Fruit fly (Drosophila melanogaster) whole organism, embryonic: ENCODE data around the gene Muc18B.

Experiments
- Adf1 ChIP-seq: fragments of 200-800 bp; sonication (Bioruptor generic); IDR thresholded peaks from 2 replicates; pipeline ENCODE4 v1.3.6; 2022; ENCODE audit warnings: missing biosample characterization, missing genetic modification characterization
- Atf-2 ChIP-seq: fragments of 200-800 bp; sonication (Bioruptor generic); optimal IDR thresholded peaks from 2 replicates; lab custom pipeline; 2016; ENCODE audit warnings: missing biosample characterization, missing genetic modification characterization
- Bteb2 ChIP-seq: fragments of 200-800 bp; sonication (Bioruptor generic); optimal IDR thresholded peaks from 2 replicates; lab custom pipeline; 2016; ENCODE audit warnings: missing biosample characterization, missing genetic modification characterization
- CG10366 ChIP-seq: fragments of 200-800 bp; sonication (Bioruptor generic); IDR thresholded peaks from 2 replicates; pipeline ENCODE4 v1.3.6; 2022; ENCODE audit warnings: missing biosample characterization, missing genetic modification characterization
- CG10654 ChIP-seq: fragments of 200-800 bp; sonication (Bioruptor generic); optimal IDR thresholded peaks from 2 replicates; lab custom pipeline; 2016; ENCODE audit warnings: missing biosample characterization, missing genetic modification characterization
- CG11504 ChIP-seq: fragments of 200-800 bp; sonication (Bioruptor generic); optimal IDR thresholded peaks from 3 replicates; lab custom pipeline; 2019; ENCODE audit warnings: missing biosample characterization, mild to moderate bottlenecking, missing genetic modification characterization, moderate library complexity
- CG12659 ChIP-seq: fragments of 200-800 bp; sonication (Bioruptor generic); optimal IDR thresholded peaks from 3 replicates; lab custom pipeline; 2017; ENCODE audit warnings: mild to moderate bottlenecking, missing biosample characterization, missing genetic modification reagents, missing genetic modification characterization
- CG13296 ChIP-seq: fragments of 200-800 bp; sonication (Bioruptor generic); optimal IDR thresholded peaks from 3 replicates; lab custom pipeline; 2018; ENCODE audit warnings: missing biosample characterization, mild to moderate bottlenecking, missing genetic modification characterization
- CG13424 ChIP-seq: fragments of 200-800 bp; sonication (Bioruptor generic); optimal IDR thresholded peaks from 2 replicates; lab custom pipeline; 2019; ENCODE audit warnings: missing biosample characterization, mild to moderate bottlenecking, missing genetic modification characterization, moderate library complexity
- CG14014 ChIP-seq: fragments of 200-800 bp; sonication (Bioruptor generic); IDR thresholded peaks from 2 replicates; pipeline ENCODE4 v1.3.6; 2022; ENCODE audit warnings: missing biosample characterization, missing genetic modification characterization
- CG16863 ChIP-seq: fragments of 200-800 bp; sonication (Bioruptor generic); optimal IDR thresholded peaks from 3 replicates; lab custom pipeline; 2016; ENCODE audit warnings: missing biosample characterization, missing genetic modification characterization
- CG17829 ChIP-seq: fragments of 200-800 bp; optimal IDR thresholded peaks from 2 replicates; lab custom pipeline; 2019; ENCODE audit warnings: missing biosample characterization, mild to moderate bottlenecking, missing genetic modification characterization, moderate library complexity
- CG2678 ChIP-seq: fragments of 200-800 bp; sonication (Bioruptor generic); optimal IDR thresholded peaks from 3 replicates; lab custom pipeline; 2019; ENCODE audit warnings: missing biosample characterization, mild to moderate bottlenecking, missing genetic modification characterization, moderate library complexity
- CG2875 ChIP-seq: fragments of 200-800 bp; sonication (Bioruptor generic); optimal IDR thresholded peaks from 2 replicates; lab custom pipeline; 2017; ENCODE audit warnings: missing biosample characterization, mild to moderate bottlenecking, missing genetic modification characterization, missing genetic modification reagents
- CG2889 ChIP-seq: fragments of 200-800 bp; sonication (Bioruptor generic); IDR thresholded peaks from 3 replicates; pipeline ENCODE4 v1.3.6; 2022; ENCODE audit warnings: missing biosample characterization, missing genetic modification characterization
- CG42726 ChIP-seq: fragments of 200-800 bp; sonication (Bioruptor generic); IDR thresholded peaks from 2 replicates; pipeline ENCODE4 v1.3.6; 2022; ENCODE audit warnings: missing biosample characterization, missing genetic modification characterization; ENCODE audit not compliant: partially characterized antibody
- CG7786 ChIP-seq: fragments of 200-800 bp; sonication (Bioruptor generic); optimal IDR thresholded peaks from 2 replicates; lab custom pipeline; 2016; ENCODE audit warnings: missing biosample characterization, missing genetic modification characterization
- CG8765 ChIP-seq: fragments of 200-800 bp; sonication (Bioruptor generic); IDR thresholded peaks from 2 replicates; pipeline ENCODE4 v1.3.6; 2022; ENCODE audit warnings: missing biosample characterization, missing genetic modification characterization
- CG9817 ChIP-seq: fragments of 200-800 bp; sonication (Bioruptor generic); optimal IDR thresholded peaks from 2 replicates; lab custom pipeline; 2018; ENCODE audit warnings: missing biosample characterization, mild to moderate bottlenecking, missing genetic modification characterization, moderate library complexity
- CHES-1-like ChIP-seq: fragments of 200-800 bp; sonication (Bioruptor generic); optimal IDR thresholded peaks from 2 replicates; lab custom pipeline; 2016; ENCODE audit warnings: missing biosample characterization, missing genetic modification characterization
- Camta ChIP-seq: fragments of 200-800 bp; sonication (Bioruptor generic); optimal IDR thresholded peaks from 2 replicates; lab custom pipeline; 2016; ENCODE audit warnings: missing biosample characterization, missing genetic modification characterization
- Chrac-16 ChIP-seq: fragments of 200-800 bp; sonication (Bioruptor generic); optimal IDR thresholded peaks from 3 replicates; lab custom pipeline; 2016; ENCODE audit warnings: missing biosample characterization, missing genetic modification characterization
- CrebB ChIP-seq: fragments of 200-800 bp; sonication (Bioruptor generic); optimal IDR thresholded peaks from 3 replicates; lab custom pipeline; 2018; ENCODE audit warnings: missing biosample characterization, mild to moderate bottlenecking, missing genetic modification characterization
- D19A ChIP-seq: fragments of 200-800 bp; optimal IDR thresholded peaks from 3 replicates; lab custom pipeline; 2019; ENCODE audit warnings: missing biosample characterization, mild to moderate bottlenecking, missing genetic modification characterization, moderate library complexity
- D19B ChIP-seq: fragments of 200-800 bp; sonication (Bioruptor generic); optimal IDR thresholded peaks from 2 replicates; lab custom pipeline; 2017; ENCODE audit warnings: missing biosample characterization, mild to moderate bottlenecking, missing genetic modification characterization
- Fer1 ChIP-seq: fragments of 200-800 bp; sonication (Bioruptor generic); optimal IDR thresholded peaks from 2 replicates; lab custom pipeline; 2017; ENCODE audit warnings: missing biosample characterization, mild to moderate bottlenecking, missing genetic modification characterization
- HHEX ChIP-seq: fragments of 200-800 bp; sonication (Bioruptor generic); optimal IDR thresholded peaks from 3 replicates; lab custom pipeline; 2017; ENCODE audit warnings: missing biosample characterization, mild to moderate bottlenecking, missing genetic modification characterization, missing genetic modification reagents
- HmgZ ChIP-seq: fragments of 200-800 bp; sonication (Bioruptor generic); optimal IDR thresholded peaks from 2 replicates; lab custom pipeline; 2018; ENCODE audit warnings: missing biosample characterization, mild to moderate bottlenecking, missing genetic modification characterization
- Hmx ChIP-seq: fragments of 200-800 bp; sonication (Bioruptor generic); optimal IDR thresholded peaks from 2 replicates; lab custom pipeline; 2016; ENCODE audit warnings: missing biosample characterization, missing genetic modification characterization
- Hr51 ChIP-seq, 2 experiments: fragments of 200-800 bp; sonication (Bioruptor generic); optimal IDR thresholded peaks; 2 replicates in 1 of 2; 3 replicates in 1 of 2; lab custom pipeline; 2016 to 2018; ENCODE audit warnings: missing biosample characterization in 2 of 2, missing genetic modification characterization in 2 of 2, mild to moderate bottlenecking in 1 of 2, moderate library complexity in 1 of 2
- NK7.1 ChIP-seq: fragments of 200-800 bp; sonication (Bioruptor generic); optimal IDR thresholded peaks from 3 replicates; lab custom pipeline; 2016; ENCODE audit warnings: missing biosample characterization, missing genetic modification characterization
- Nf-YA ChIP-seq: fragments of 200-800 bp; sonication (Bioruptor generic); IDR thresholded peaks from 2 replicates; pipeline ENCODE4 v1.3.6; 2022; ENCODE audit warnings: missing biosample characterization, missing genetic modification characterization
- Nf-YC ChIP-seq: fragments of 200-800 bp; optimal IDR thresholded peaks from 3 replicates; lab custom pipeline; 2019; ENCODE audit warnings: missing biosample characterization, mild to moderate bottlenecking, missing genetic modification characterization, moderate library complexity
- Pdp1 ChIP-seq, 2 experiments: fragments of 200-800 bp; sonication (Bioruptor generic); optimal IDR thresholded peaks; 3 replicates each; lab custom pipeline; 2016; ENCODE audit warnings: missing biosample characterization in 2 of 2, missing genetic modification characterization in 2 of 2, mild to moderate bottlenecking in 1 of 2, moderate library complexity in 1 of 2
- Ptx1 ChIP-seq: fragments of 200-800 bp; sonication (Bioruptor generic); IDR thresholded peaks from 2 replicates; pipeline ENCODE4 v1.3.6; 2022; ENCODE audit warnings: missing biosample characterization, missing genetic modification characterization
- Usf ChIP-seq: fragments of 200-800 bp; sonication (Bioruptor generic); optimal IDR thresholded peaks from 2 replicates; lab custom pipeline; 2017; ENCODE audit warnings: missing genotype, missing biosample characterization, missing genetic modification characterization
- ato ChIP-seq: fragments of 200-800 bp; sonication (Bioruptor generic); IDR thresholded peaks from 2 replicates; pipeline ENCODE4 v1.3.6; 2022; ENCODE audit warnings: missing biosample characterization, missing genetic modification characterization; ENCODE audit not compliant: partially characterized antibody
- cad ChIP-seq: fragments of >200 bp; optimal IDR thresholded peaks from 2 replicates; lab custom pipeline; 2017; ENCODE audit warnings: missing biosample characterization, missing genetic modification characterization
- cwo ChIP-seq: fragments of 200-800 bp; sonication (Bioruptor generic); optimal IDR thresholded peaks from 3 replicates; lab custom pipeline; 2017; ENCODE audit warnings: missing biosample characterization, missing genetic modification characterization, mild to moderate bottlenecking, moderate library complexity, missing genetic modification reagents
- danr ChIP-seq: fragments of 200-800 bp; sonication (Bioruptor generic); IDR thresholded peaks from 2 replicates; pipeline ENCODE4 v1.3.6; 2022; ENCODE audit warnings: missing biosample characterization, missing genetic modification characterization
- emc ChIP-seq: fragments of 200-800 bp; sonication (Bioruptor generic); optimal IDR thresholded peaks from 2 replicates; lab custom pipeline; 2016; ENCODE audit warnings: missing biosample characterization, missing genetic modification characterization
- fd64A ChIP-seq: fragments of 200-800 bp; sonication (Bioruptor generic); optimal IDR thresholded peaks from 3 replicates; lab custom pipeline; 2018; ENCODE audit warnings: missing biosample characterization, mild to moderate bottlenecking, missing genetic modification characterization
- gfzf ChIP-seq: fragments of 200-800 bp; sonication (Bioruptor generic); optimal IDR thresholded peaks from 2 replicates; lab custom pipeline; 2016; ENCODE audit warnings: missing biosample characterization, mild to moderate bottlenecking, missing genetic modification characterization, moderate library complexity
- kah ChIP-seq: fragments of 200-800 bp; sonication (Bioruptor generic); optimal IDR thresholded peaks from 2 replicates; lab custom pipeline; 2018; ENCODE audit warnings: missing biosample characterization, mild to moderate bottlenecking, missing genetic modification characterization
- pan ChIP-seq, 4 experiments: fragments of >200 bp in 3 of 4; fragments of 200-800 bp in 1 of 4; sonication (Bioruptor generic) in 1 of 4; optimal IDR thresholded peaks in 3 of 4; IDR thresholded peaks in 1 of 4; 2 replicates each; pipeline versions ENCODE4 v1.3.6 to Lab custom; 2017 to 2022; ENCODE audit warnings: missing biosample characterization in 2 of 4, missing genetic modification characterization in 2 of 4, mixed read lengths in 1 of 4
- row ChIP-seq: fragments of 200-800 bp; sonication (Bioruptor generic); IDR thresholded peaks from 3 replicates; pipeline ENCODE4 v1.3.6; 2022; ENCODE audit warnings: missing biosample characterization, missing genetic modification characterization
- run ChIP-seq: fragments of 200-800 bp; sonication (Bioruptor generic); optimal IDR thresholded peaks from 3 replicates; lab custom pipeline; 2018; ENCODE audit warnings: missing biosample characterization, mild to moderate bottlenecking, missing genetic modification characterization
- tap ChIP-seq: fragments of 200-800 bp; optimal IDR thresholded peaks from 3 replicates; lab custom pipeline; 2019; ENCODE audit warnings: missing biosample characterization, mild to moderate bottlenecking, missing genetic modification characterization, moderate library complexity
- unpg ChIP-seq: fragments of 200-800 bp; sonication (Bioruptor generic); optimal IDR thresholded peaks from 3 replicates; lab custom pipeline; 2018; ENCODE audit warnings: missing biosample characterization, mild to moderate bottlenecking, missing genetic modification characterization, moderate library complexity
- wor ChIP-seq: fragments of 200-800 bp; sonication (Bioruptor generic); IDR thresholded peaks from 2 replicates; pipeline ENCODE4 v1.3.6; 2022; ENCODE audit warnings: missing biosample characterization, missing genetic modification characterization
- zen ChIP-seq: fragments of 200-800 bp; sonication (Bioruptor generic); optimal IDR thresholded peaks from 3 replicates; lab custom pipeline; 2018; ENCODE audit warnings: missing biosample characterization, mild to moderate bottlenecking, missing genetic modification characterization, moderate library complexity

Gene Muc18B

DNA sequence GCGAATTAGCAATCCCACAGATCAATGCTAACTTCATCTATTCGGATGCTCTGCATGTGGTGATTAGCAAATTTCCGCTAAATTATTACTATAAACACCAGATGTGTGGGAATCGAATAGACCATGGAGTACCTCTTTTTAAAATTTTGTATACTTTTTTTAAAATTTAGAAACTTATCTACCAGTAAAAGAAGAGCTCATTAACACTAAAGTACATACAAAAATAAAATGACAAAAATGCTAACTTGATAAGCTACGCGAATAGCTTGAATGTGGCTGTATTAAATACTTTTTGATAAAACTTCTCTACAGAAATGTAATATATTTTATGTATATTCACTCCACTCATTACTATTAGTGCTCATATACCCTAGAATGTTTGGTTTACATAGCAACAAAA lies 41.2 kb upstream of the Muc18B start (continued):
- TF ChIP-seq CG13296 (GFP tag; lab: Kevin White, UChicago) (no peak), CG16863 (GFP tag; lab: Kevin White, UChicago) (no peak), unpg (GFP tag; lab: Kevin White, UChicago) (peak; percentile 19), Fer1 (GFP tag; lab: Kevin White, UChicago) (no peak), pan (optimal IDR thresholded peaks at IDR 0.05; lab: Kevin White, UChicago) (no peak), pan (GFP tag; optimal IDR thresholded peaks at IDR 0.05 in 1 of 2, IDR thresholded peaks at IDR 0.05 in 1 of 2) (no peak), gfzf (GFP tag; lab: Kevin White, UChicago) (no peak), wor (GFP tag; lab: Robert Waterston, UW) (no peak), kah (GFP tag; lab: Kevin White, UChicago) (no peak), zen (tag; lab: Kevin White, UChicago) (no peak), CrebB (tag; lab: Kevin White, UChicago) (no peak), cwo (GFP tag; lab: Kevin White, UChicago) (no peak), fd64A (GFP tag; lab: Kevin White, UChicago) (no peak), CG2678 (tag; lab: Kevin White, UChicago) (peak; percentile 28), D19B (peak; percentile 76), Atf-2 (no peak), HmgZ (tag; lab: Kevin White, UChicago) (no peak), Pdp1 (GFP tag; optimal IDR thresholded peaks at IDR 0.05; lab: Kevin White, UChicago) (no peak), cad (no peak), Nf-YC (tag; lab: Kevin White, UChicago) (no peak), row (GFP tag; lab: Robert Waterston, UW) (peak; percentile 48), ato (GFP tag; lab: Robert Waterston, UW) (no peak), CG11504 (tag; lab: Kevin White, UChicago) (peak; percentile 25), CG10366 (GFP tag; lab: Robert Waterston, UW) (peak; percentile 8; the same call in 1 of the 2 replicates), Camta (no peak), CG8765 (GFP tag; lab: Robert Waterston, UW) (no peak), emc (no peak), CG2875 (GFP tag; lab: Kevin White, UChicago) (no peak), CG13424 (no peak), CG10654 (GFP tag; lab: Kevin White, UChicago) (no peak), CG7786 (no peak), CG9817 (peak; percentile 4), D19A (no peak), danr (no peak), Ptx1 (GFP tag; lab: Robert Waterston, UW) (no peak), NK7.1 (GFP tag; lab: Kevin White, UChicago) (no peak), CG42726 (GFP tag; lab: Robert Waterston, UW) (no peak), Nf-YA (GFP tag; lab: Robert Waterston, UW) (no peak), CG14014 (GFP tag; lab: Robert Waterston, UW) (0 out of 2 replicates have a peak, but pooled peaks have one; percentile 17), Chrac-16 (no peak), run (tag; lab: Kevin White, UChicago) (no peak), tap (no peak), HHEX (GFP tag; lab: Kevin White, UChicago) (no peak), Adf1 (GFP tag; lab: Robert Waterston, UW) (no peak), Hr51 (GFP tag; optimal IDR thresholded peaks at IDR 0.05; lab: Kevin White, UChicago) (peak in 1 of 2 experiments; percentile 40), Hmx (GFP tag; lab: Kevin White, UChicago) (no peak), Usf (GFP tag; lab: Kevin White, UChicago) (no peak), CG12659 (GFP tag; lab: Kevin White, UChicago) (peak; percentile 2), CG17829 (no peak), CHES-1-like (GFP tag; lab: Kevin White, UChicago) (no peak), Bteb2 (GFP tag; lab: Kevin White, UChicago) (no peak), CG2889 (GFP tag; lab: Robert Waterston, UW) (no peak)
